Fruit fly (Drosophila melanogaster) whole organism, embryonic: Measurements from ENCODE around the gene CG44040.
A peak's percentile ranks its signal among the peaks of the same experiment; 100 is the strongest.

ENCODE experiments used
- Ada2b ChIP-seq: fragments of 200-800 bp; sonication (Bioruptor generic); IDR thresholded peaks from 2 replicates; pipeline ENCODE4 v1.3.6; 2022; ENCODE audit warnings: missing biosample characterization, missing genetic modification characterization
- Bteb2 ChIP-seq: fragments of 200-800 bp; sonication (Bioruptor generic); optimal IDR thresholded peaks from 2 replicates; lab custom pipeline; 2016; ENCODE audit warnings: missing biosample characterization, missing genetic modification characterization
- CG12155 ChIP-seq: fragments of 200-800 bp; sonication (Bioruptor generic); optimal IDR thresholded peaks from 3 replicates; lab custom pipeline; 2016; ENCODE audit warnings: missing biosample characterization, missing genetic modification characterization
- CG12219 ChIP-seq: fragments of 200-800 bp; sonication (Bioruptor generic); optimal IDR thresholded peaks from 3 replicates; lab custom pipeline; 2018; ENCODE audit warnings: missing biosample characterization, mild to moderate bottlenecking, missing genetic modification characterization
- CG14710 ChIP-seq: fragments of 200-800 bp; sonication (Bioruptor generic); optimal IDR thresholded peaks from 3 replicates; lab custom pipeline; 2019; ENCODE audit warnings: missing biosample characterization, mild to moderate bottlenecking, missing genetic modification characterization, moderate library complexity
- CG1832 ChIP-seq: fragments of 200-800 bp; sonication (Bioruptor generic); optimal IDR thresholded peaks from 2 replicates; lab custom pipeline; 2017; ENCODE audit warnings: missing biosample characterization, mild to moderate bottlenecking, missing genetic modification characterization, inconsistent platforms
- CG34376 ChIP-seq: fragments of 200-800 bp; sonication (Bioruptor generic); optimal IDR thresholded peaks from 2 replicates; lab custom pipeline; 2018; ENCODE audit warnings: missing biosample characterization, mild to moderate bottlenecking, missing genetic modification characterization
- CG4360 ChIP-seq: fragments of 200-800 bp; sonication (Bioruptor generic); IDR thresholded peaks from 2 replicates; pipeline ENCODE4 v1.3.6; 2022; ENCODE audit warnings: missing biosample characterization, missing genetic modification characterization
- CG4707 ChIP-seq: fragments of 200-800 bp; sonication (Bioruptor generic); optimal IDR thresholded peaks from 2 replicates; lab custom pipeline; 2018; ENCODE audit warnings: missing biosample characterization, mild to moderate bottlenecking, missing genetic modification characterization, moderate library complexity
- CG5245 ChIP-seq: fragments of 200-800 bp; sonication (Bioruptor generic); optimal IDR thresholded peaks from 3 replicates; lab custom pipeline; 2016; ENCODE audit warnings: missing biosample characterization, missing genetic modification characterization
- CG6765 ChIP-seq: fragments of 200-800 bp; sonication (Bioruptor generic); optimal IDR thresholded peaks from 3 replicates; lab custom pipeline; 2017; ENCODE audit warnings: missing biosample characterization, mild to moderate bottlenecking, missing genetic modification characterization
- CG6813 ChIP-seq: fragments of 200-800 bp; sonication (Bioruptor generic); optimal IDR thresholded peaks from 2 replicates; lab custom pipeline; 2017; ENCODE audit warnings: missing biosample characterization, missing genetic modification characterization, mild to moderate bottlenecking, moderate library complexity, missing genetic modification reagents
- CG8089 ChIP-seq: fragments of 200-800 bp; sonication (Bioruptor generic); optimal IDR thresholded peaks from 3 replicates; lab custom pipeline; 2016; ENCODE audit warnings: missing biosample characterization, missing genetic modification characterization
- CG8281 ChIP-seq: fragments of 200-800 bp; sonication (Bioruptor generic); optimal IDR thresholded peaks from 2 replicates; lab custom pipeline; 2018; ENCODE audit warnings: missing biosample characterization, mild to moderate bottlenecking, missing genetic modification characterization, moderate library complexity
- CG8944 ChIP-seq: fragments of 200-800 bp; sonication (Bioruptor generic); optimal IDR thresholded peaks from 3 replicates; lab custom pipeline; 2016; ENCODE audit warnings: missing biosample characterization, missing genetic modification characterization
- CG9215 ChIP-seq: fragments of 200-800 bp; sonication (Bioruptor generic); IDR thresholded peaks from 2 replicates; pipeline ENCODE4 v1.3.6; 2022; ENCODE audit warnings: missing biosample characterization, missing genetic modification characterization
- Dad ChIP-seq: fragments of 200-800 bp; sonication (Bioruptor generic); optimal IDR thresholded peaks from 3 replicates; lab custom pipeline; 2016; ENCODE audit warnings: missing biosample characterization, missing genetic modification characterization
- ERR ChIP-seq: fragments of 200-800 bp; sonication (Bioruptor generic); optimal IDR thresholded peaks from 2 replicates; lab custom pipeline; 2016; ENCODE audit warnings: missing biosample characterization, missing genetic modification characterization
- Eip74EF ChIP-seq, 2 experiments: fragments of 200-800 bp in 1 of 2; fragments of >200 bp in 1 of 2; sonication (Bioruptor generic) in 1 of 2; optimal IDR thresholded peaks; 2 replicates each; lab custom pipeline; 2017 to 2019; ENCODE audit warnings: missing biosample characterization in 2 of 2, missing genetic modification characterization in 2 of 2, mild to moderate bottlenecking in 1 of 2, moderate library complexity in 1 of 2
- Ets97D ChIP-seq: fragments of 200-800 bp; sonication (Bioruptor generic); optimal IDR thresholded peaks from 3 replicates; lab custom pipeline; 2016; ENCODE audit warnings: missing biosample characterization, missing genetic modification characterization
- H15 ChIP-seq: fragments of 200-800 bp; sonication (Bioruptor generic); IDR thresholded peaks from 3 replicates; pipeline ENCODE4 v1.3.6; 2022; ENCODE audit warnings: missing biosample characterization, missing genetic modification characterization
- HLHmδ ChIP-seq: fragments of 200-800 bp; sonication (Bioruptor generic); optimal IDR thresholded peaks from 2 replicates; lab custom pipeline; 2018; ENCODE audit warnings: missing biosample characterization, mild to moderate bottlenecking, missing genetic modification characterization, moderate library complexity
- Nf-YB ChIP-seq: fragments of 200-800 bp; sonication (Bioruptor generic); optimal IDR thresholded peaks from 3 replicates; lab custom pipeline; 2019; ENCODE audit warnings: missing biosample characterization, mild to moderate bottlenecking, missing genetic modification characterization, moderate library complexity
- Usf ChIP-seq: fragments of 200-800 bp; sonication (Bioruptor generic); optimal IDR thresholded peaks from 2 replicates; lab custom pipeline; 2017; ENCODE audit warnings: missing genotype, missing biosample characterization, missing genetic modification characterization
- cato ChIP-seq: fragments of 200-800 bp; sonication (Bioruptor generic); optimal IDR thresholded peaks from 2 replicates; lab custom pipeline; 2016; ENCODE audit warnings: missing biosample characterization, missing genetic modification characterization, borderline replicate concordance
- ci ChIP-seq: fragments of 200-800 bp; sonication (Bioruptor generic); IDR thresholded peaks from 3 replicates; pipeline ENCODE4 v1.3.6; 2022; ENCODE audit warnings: missing biosample characterization, missing genetic modification characterization
- crol ChIP-seq: fragments of 200-800 bp; sonication (Bioruptor generic); IDR thresholded peaks from 2 replicates; pipeline ENCODE4 v1.3.6; 2022; ENCODE audit warnings: missing biosample characterization, missing genetic modification characterization
- dan ChIP-seq: fragments of 200-800 bp; sonication (Bioruptor generic); IDR thresholded peaks from 2 replicates; pipeline ENCODE4 v1.3.6; 2022; ENCODE audit warnings: missing biosample characterization, missing genetic modification characterization
- danr ChIP-seq: fragments of 200-800 bp; sonication (Bioruptor generic); IDR thresholded peaks from 2 replicates; pipeline ENCODE4 v1.3.6; 2022; ENCODE audit warnings: missing biosample characterization, missing genetic modification characterization
- dmrt11E ChIP-seq: fragments of 200-800 bp; sonication (Bioruptor generic); optimal IDR thresholded peaks from 3 replicates; lab custom pipeline; 2018; ENCODE audit warnings: missing biosample characterization, mild to moderate bottlenecking, missing genetic modification characterization, moderate library complexity
- dpn ChIP-seq, 2 experiments: fragments of 200-800 bp; sonication (Bioruptor generic); optimal IDR thresholded peaks; 3 replicates each; lab custom pipeline; 2016; ENCODE audit warnings: missing biosample characterization in 2 of 2, missing genetic modification characterization in 2 of 2
- fd102C ChIP-seq: fragments of 200-800 bp; sonication (Bioruptor generic); optimal IDR thresholded peaks from 2 replicates; lab custom pipeline; 2018; ENCODE audit warnings: missing biosample characterization, mild to moderate bottlenecking, missing genetic modification characterization, moderate library complexity
- fru ChIP-seq: fragments of >200 bp; optimal IDR thresholded peaks from 2 replicates; lab custom pipeline; 2017
- ftz-f1 ChIP-seq: fragments of 200-800 bp; sonication (Bioruptor generic); optimal IDR thresholded peaks from 2 replicates; lab custom pipeline; 2016; ENCODE audit warnings: missing biosample characterization, missing genetic modification characterization
- grau ChIP-seq: fragments of 200-800 bp; optimal IDR thresholded peaks from 3 replicates; lab custom pipeline; 2019; ENCODE audit warnings: missing biosample characterization, mild to moderate bottlenecking, missing genetic modification characterization, moderate library complexity
- her ChIP-seq: fragments of 200-800 bp; sonication (Bioruptor generic); optimal IDR thresholded peaks from 2 replicates; lab custom pipeline; 2016; ENCODE audit warnings: missing biosample characterization, missing genetic modification characterization
- kni ChIP-seq: fragments of 200-800 bp; sonication (Bioruptor generic); optimal IDR thresholded peaks from 3 replicates; lab custom pipeline; 2017; ENCODE audit warnings: mild to moderate bottlenecking, missing biosample characterization, missing genetic modification reagents, missing genetic modification characterization
- mld ChIP-seq: fragments of 200-800 bp; sonication (Bioruptor generic); IDR thresholded peaks from 3 replicates; pipeline ENCODE4 v1.3.6; 2022; ENCODE audit warnings: missing biosample characterization, missing genetic modification characterization; ENCODE audit not compliant: partially characterized antibody
- onecut ChIP-seq: fragments of 200-800 bp; sonication (Bioruptor generic); IDR thresholded peaks from 2 replicates; pipeline ENCODE4 v1.3.6; 2022; ENCODE audit warnings: missing biosample characterization, missing genetic modification characterization
- pzg ChIP-seq: fragments of 200-800 bp; sonication (Bioruptor generic); optimal IDR thresholded peaks from 3 replicates; lab custom pipeline; 2018; ENCODE audit warnings: missing biosample characterization, mild to moderate bottlenecking, missing genetic modification characterization, moderate library complexity
- slbo ChIP-seq: fragments of 200-800 bp; sonication (Bioruptor generic); IDR thresholded peaks from 2 replicates; pipeline ENCODE4 v1.3.6; 2022; ENCODE audit warnings: missing biosample characterization, missing genetic modification characterization
- sqz ChIP-seq: fragments of 200-800 bp; sonication (Bioruptor generic); optimal IDR thresholded peaks from 3 replicates; lab custom pipeline; 2018; ENCODE audit warnings: missing biosample characterization, mild to moderate bottlenecking, missing genetic modification characterization
- tap ChIP-seq: fragments of 200-800 bp; optimal IDR thresholded peaks from 3 replicates; lab custom pipeline; 2019; ENCODE audit warnings: missing biosample characterization, mild to moderate bottlenecking, missing genetic modification characterization, moderate library complexity
- trem ChIP-seq: fragments of 200-800 bp; optimal IDR thresholded peaks from 3 replicates; lab custom pipeline; 2019; ENCODE audit warnings: missing biosample characterization, mild to moderate bottlenecking, missing genetic modification characterization, moderate library complexity
- wek ChIP-seq: fragments of 200-800 bp; sonication (Bioruptor generic); optimal IDR thresholded peaks from 3 replicates; lab custom pipeline; 2018; ENCODE audit warnings: missing biosample characterization, mild to moderate bottlenecking, missing genetic modification characterization, moderate library complexity
- zfh1 ChIP-seq: fragments of 200-800 bp; sonication (Bioruptor generic); IDR thresholded peaks from 3 replicates; pipeline ENCODE4 v1.3.6; 2022; ENCODE audit warnings: missing biosample characterization, missing genetic modification characterization

Gene CG44040

dm6 chr3R:15286693-15287041 lies 33.5 kb upstream of the CG44040 start (continued):
- no peak for TF ChIP-seq fd102C
- TF ChIP-seq ftz-f1: peak; percentile 17
- peak; percentile 35 for TF ChIP-seq CG12219 (GFP tag; lab: Kevin White, UChicago)
- TF ChIP-seq Dad: no peak
- TF ChIP-seq CG8944 (GFP tag; lab: Kevin White, UChicago): no peak
- no peak for TF ChIP-seq CG9215 (GFP tag; lab: Robert Waterston, UW)
- TF ChIP-seq trem (tag; lab: Kevin White, UChicago): no peak
- TF ChIP-seq slbo (GFP tag; lab: Robert Waterston, UW): no peak
- peak; percentile 11; the same call in 1 of the 2 replicates for TF ChIP-seq onecut (GFP tag; lab: Robert Waterston, UW)
- TF ChIP-seq her: no peak
- TF ChIP-seq zfh1 (GFP tag; lab: Robert Waterston, UW): no peak
- peak; percentile 1 for TF ChIP-seq CG4707 (GFP tag; lab: Kevin White, UChicago)
- TF ChIP-seq kni: peak; percentile 69
- no peak for TF ChIP-seq H15
- TF ChIP-seq danr (GFP tag; lab: Robert Waterston, UW): no peak
- no peak for TF ChIP-seq CG6813 (GFP tag; lab: Kevin White, UChicago)
- TF ChIP-seq CG5245: no peak
- TF ChIP-seq cato (GFP tag; lab: Kevin White, UChicago): no peak
- TF ChIP-seq tap (tag; lab: Kevin White, UChicago): no peak
- no peak for TF ChIP-seq grau (tag; lab: Kevin White, UChicago)
- no peak for TF ChIP-seq dpn (GFP tag; optimal IDR thresholded peaks at IDR 0.05; lab: Kevin White, UChicago)
- TF ChIP-seq CG8089: no peak
- TF ChIP-seq CG14710 (tag; lab: Kevin White, UChicago): no peak
- TF ChIP-seq ci (GFP tag; lab: Robert Waterston, UW): no peak
- TF ChIP-seq Eip74EF (GFP tag; optimal IDR thresholded peaks at IDR 0.05; lab: Kevin White, UChicago): peak in 1 of 2 experiments; percentile 4
- peak; percentile 64 for TF ChIP-seq CG34376 (GFP tag; lab: Kevin White, UChicago)
- TF ChIP-seq CG4360 (GFP tag; lab: Robert Waterston, UW): no peak
- TF ChIP-seq dan (GFP tag; lab: Robert Waterston, UW): no peak
- TF ChIP-seq CG8281 (tag; lab: Kevin White, UChicago): no peak
- no peak for TF ChIP-seq Usf (GFP tag; lab: Kevin White, UChicago)
- TF ChIP-seq CG6765 (GFP tag; lab: Kevin White, UChicago): peak; percentile 19
- TF ChIP-seq sqz (GFP tag; lab: Kevin White, UChicago): peak; percentile 82
- TF ChIP-seq Nf-YB (GFP tag; lab: Kevin White, UChicago): peak; percentile 55
- TF ChIP-seq CG1832: peak; percentile 87
- no peak for TF ChIP-seq dmrt11E
- no peak for TF ChIP-seq fru (lab: Kevin White, UChicago)
- TF ChIP-seq Bteb2 (GFP tag; lab: Kevin White, UChicago): no peak
- TF ChIP-seq wek (GFP tag; lab: Kevin White, UChicago): peak; percentile 1
- no peak for TF ChIP-seq ERR (GFP tag; lab: Kevin White, UChicago)
- TF ChIP-seq HLHmδ (GFP tag; lab: Kevin White, UChicago): peak; percentile 50
- no peak for TF ChIP-seq Ada2b (GFP tag; lab: Robert Waterston, UW)
- TF ChIP-seq Ets97D (GFP tag; lab: Kevin White, UChicago): no peak
- TF ChIP-seq crol (GFP tag; lab: Robert Waterston, UW): no peak
- TF ChIP-seq pzg (GFP tag; lab: Kevin White, UChicago): no peak
- TF ChIP-seq mld (GFP tag; lab: Robert Waterston, UW): no peak
- TF ChIP-seq CG12155 (GFP tag; lab: Kevin White, UChicago): no peak
